Fruit fly (Drosophila melanogaster): ENCODE results near the gene Reph.

The Reph gene

DNA sequence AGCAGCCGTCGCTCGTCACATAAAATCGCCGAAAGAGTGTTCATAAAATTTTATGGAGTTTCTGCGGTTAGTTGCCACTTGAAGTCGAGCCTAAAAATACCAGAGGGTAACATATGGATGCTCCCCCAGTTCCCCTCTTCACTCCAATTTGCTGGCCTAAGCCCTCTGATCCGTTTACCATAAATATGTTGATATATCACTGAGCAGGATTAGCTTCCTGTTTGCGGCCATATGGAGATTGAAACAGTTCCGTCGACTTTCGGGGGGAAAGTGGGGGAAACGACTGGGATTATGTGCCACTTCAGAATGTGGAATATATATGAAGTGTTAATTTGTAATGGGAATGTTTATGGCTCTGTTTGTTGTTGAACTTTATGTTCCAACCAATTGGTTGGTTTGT, 10.8 kb downstream of the Reph start:
- TF ChIP-seq fd96Ca (GFP tag; IDR thresholded peaks at IDR 0.05) (no peak), CG12605 (GFP tag; IDR thresholded peaks at IDR 0.05) (no peak), CG32121 (GFP tag; IDR thresholded peaks at IDR 0.05) (no peak), CG4496 (GFP tag; IDR thresholded peaks at IDR 0.05) (no peak), Pif1A (GFP tag; optimal IDR thresholded peaks at IDR 0.05) (no peak), Snoo (tag; optimal IDR thresholded peaks at IDR 0.05) (no peak), rn (GFP tag; IDR thresholded peaks at IDR 0.05) (no peak), CG8301 (tag; optimal IDR thresholded peaks at IDR 0.05) (no peak), EcR (GFP tag; optimal IDR thresholded peaks at IDR 0.05) (no peak), Pif1B (GFP tag; optimal IDR thresholded peaks at IDR 0.05) (no peak), CG10348 (GFP tag; IDR thresholded peaks at IDR 0.05) (no peak)

DNA sequence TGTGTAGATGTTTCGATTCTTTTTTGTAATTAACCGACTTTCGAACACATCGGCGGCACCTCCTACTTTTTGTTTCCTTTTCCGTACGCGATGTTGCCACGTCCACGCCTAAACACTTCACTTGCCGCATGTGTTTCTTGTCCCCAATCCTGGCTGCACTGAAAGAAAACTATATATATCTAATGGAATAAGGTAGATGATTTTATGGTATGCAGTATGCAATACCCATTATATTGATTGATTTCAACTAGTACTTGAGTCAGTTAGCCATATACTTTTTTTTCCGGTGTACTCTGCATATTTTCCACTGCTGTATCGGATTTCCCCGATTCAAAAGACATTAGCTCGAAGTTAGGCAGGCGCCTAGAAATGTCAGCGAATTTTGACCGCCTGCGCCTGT, 15.6 kb downstream of the Reph start:
- TF ChIP-seq rn (GFP tag; IDR thresholded peaks at IDR 0.05), result no peak
- TF ChIP-seq EcR (GFP tag; optimal IDR thresholded peaks at IDR 0.05), result no peak
- TF ChIP-seq Pif1B (GFP tag; optimal IDR thresholded peaks at IDR 0.05), result no peak
- TF ChIP-seq CG10348 (GFP tag; IDR thresholded peaks at IDR 0.05), result no peak
- no peak for TF ChIP-seq CG32121 (GFP tag; IDR thresholded peaks at IDR 0.05)
- no peak for TF ChIP-seq CG8301 (tag; optimal IDR thresholded peaks at IDR 0.05)
- no peak for TF ChIP-seq fd96Ca (GFP tag; IDR thresholded peaks at IDR 0.05)
- TF ChIP-seq CG4496 (GFP tag; IDR thresholded peaks at IDR 0.05), result no peak
- TF ChIP-seq D1 (tag; optimal IDR thresholded peaks at IDR 0.05), result no peak
- TF ChIP-seq CG13204 (GFP tag; optimal IDR thresholded peaks at IDR 0.05), result no peak
- no peak for TF ChIP-seq gl (tag; optimal IDR thresholded peaks at IDR 0.05)
- TF ChIP-seq CG14655 (GFP tag; optimal IDR thresholded peaks at IDR 0.05), result no peak
- no peak for TF ChIP-seq CG15710 (tag; optimal IDR thresholded peaks at IDR 0.05)
- TF ChIP-seq CG17806 (tag; optimal IDR thresholded peaks at IDR 0.05), result no peak
- no peak for TF ChIP-seq Ets98B (GFP tag; IDR thresholded peaks at IDR 0.05)
- TF ChIP-seq CG12605 (GFP tag; IDR thresholded peaks at IDR 0.05), result no peak

DNA sequence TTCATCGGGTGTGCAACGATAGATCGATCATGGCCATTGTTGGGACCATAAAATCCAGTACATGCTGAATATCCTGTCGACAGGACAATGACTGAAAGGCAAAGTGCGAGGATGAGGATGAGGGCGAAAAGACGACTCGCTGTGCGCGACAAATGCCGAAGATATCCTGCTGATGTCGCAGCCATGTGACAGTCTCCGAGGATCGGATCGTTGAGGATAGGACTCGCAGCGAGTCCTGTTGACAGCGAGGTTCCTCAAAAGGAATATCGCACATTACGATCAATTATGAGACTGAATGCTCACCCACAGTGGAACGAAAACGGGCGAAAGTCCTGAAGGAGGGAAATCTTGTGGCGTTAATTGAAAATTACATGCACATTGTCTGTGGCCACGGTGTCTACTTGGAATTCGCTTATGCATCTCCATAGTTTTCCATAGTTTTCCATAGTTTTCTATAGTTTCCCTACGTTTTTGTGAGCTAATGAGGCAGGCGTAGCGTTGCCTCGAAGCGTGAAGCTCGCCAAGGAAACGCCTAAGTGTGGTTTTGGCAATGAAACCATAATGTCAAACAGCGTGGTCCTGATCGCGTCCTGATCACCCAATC, 19.2 kb downstream of the Reph start:
- TF ChIP-seq CG32121 (GFP tag; IDR thresholded peaks at IDR 0.05) (no peak), CG8159 (tag; optimal IDR thresholded peaks at IDR 0.05) (no peak), Snoo (tag; optimal IDR thresholded peaks at IDR 0.05) (no peak), CG8301 (tag; optimal IDR thresholded peaks at IDR 0.05) (no peak), CG13204 (GFP tag; optimal IDR thresholded peaks at IDR 0.05) (no peak), CG15710 (tag; optimal IDR thresholded peaks at IDR 0.05) (no peak)

DNA sequence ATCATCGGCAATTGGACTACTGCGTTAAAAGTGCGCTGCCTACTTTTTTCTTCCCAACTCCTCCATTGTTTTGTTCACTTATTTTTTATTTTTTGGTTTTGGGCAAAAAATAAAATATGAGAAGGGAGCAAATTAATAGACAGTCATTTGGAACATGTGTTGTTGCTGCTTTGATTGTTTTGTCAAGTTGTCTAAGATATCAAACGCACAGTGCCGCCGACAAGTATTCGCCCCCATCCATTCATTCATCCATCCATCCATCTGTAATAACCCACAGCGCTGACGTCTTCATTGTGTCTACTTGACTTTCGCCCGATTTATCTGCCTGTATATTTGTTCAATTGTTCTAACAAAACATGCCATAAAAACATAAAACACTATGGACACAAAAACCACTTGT, 20.5 kb downstream of the Reph start:
- no peak for TF ChIP-seq CG15710 (tag; optimal IDR thresholded peaks at IDR 0.05)
- TF ChIP-seq Pif1B (GFP tag; optimal IDR thresholded peaks at IDR 0.05), result no peak
- TF ChIP-seq CG4496 (GFP tag; IDR thresholded peaks at IDR 0.05), result no peak
- TF ChIP-seq CG17806 (tag; optimal IDR thresholded peaks at IDR 0.05), result no peak
- no peak for TF ChIP-seq Pif1A (GFP tag; optimal IDR thresholded peaks at IDR 0.05)
- TF ChIP-seq CG13204 (GFP tag; optimal IDR thresholded peaks at IDR 0.05), result no peak
- no peak for TF ChIP-seq EcR (GFP tag; optimal IDR thresholded peaks at IDR 0.05)
- no peak for TF ChIP-seq Ets98B (GFP tag; IDR thresholded peaks at IDR 0.05)
- no peak for TF ChIP-seq Snoo (tag; optimal IDR thresholded peaks at IDR 0.05)
- TF ChIP-seq CG9948 (tag; optimal IDR thresholded peaks at IDR 0.05), result no peak

DNA sequence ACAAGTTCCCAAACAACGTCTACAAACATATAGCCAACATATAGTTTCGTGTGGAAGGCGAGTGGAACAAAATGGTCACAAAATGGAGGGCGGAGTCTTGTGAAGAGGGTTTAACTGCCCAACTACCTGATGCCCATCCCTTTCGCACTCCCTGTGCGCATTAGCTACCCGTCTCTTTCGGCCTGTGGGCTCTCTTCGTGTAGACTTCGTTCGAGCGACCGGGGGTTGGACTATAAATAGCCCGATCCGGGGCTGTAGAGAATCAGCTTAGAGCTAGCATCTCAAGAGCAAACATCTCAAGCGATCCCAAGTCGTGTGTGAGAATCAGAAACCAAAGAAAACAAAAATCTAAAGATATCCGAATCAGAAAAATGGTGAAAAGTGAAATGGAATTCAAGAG, 22.1 kb downstream of the Reph start, which contains the start of gene slp1:
Gene slp1, plus strand, starts transcription at position 263 of the 400 bp plus-strand sequence.
- no peak for TF ChIP-seq CG9948 (tag; optimal IDR thresholded peaks at IDR 0.05)
- no peak for TF ChIP-seq rn (GFP tag; IDR thresholded peaks at IDR 0.05)
- TF ChIP-seq CG4496 (GFP tag; IDR thresholded peaks at IDR 0.05), result no peak
- no peak for TF ChIP-seq CG13204 (GFP tag; optimal IDR thresholded peaks at IDR 0.05)

DNA sequence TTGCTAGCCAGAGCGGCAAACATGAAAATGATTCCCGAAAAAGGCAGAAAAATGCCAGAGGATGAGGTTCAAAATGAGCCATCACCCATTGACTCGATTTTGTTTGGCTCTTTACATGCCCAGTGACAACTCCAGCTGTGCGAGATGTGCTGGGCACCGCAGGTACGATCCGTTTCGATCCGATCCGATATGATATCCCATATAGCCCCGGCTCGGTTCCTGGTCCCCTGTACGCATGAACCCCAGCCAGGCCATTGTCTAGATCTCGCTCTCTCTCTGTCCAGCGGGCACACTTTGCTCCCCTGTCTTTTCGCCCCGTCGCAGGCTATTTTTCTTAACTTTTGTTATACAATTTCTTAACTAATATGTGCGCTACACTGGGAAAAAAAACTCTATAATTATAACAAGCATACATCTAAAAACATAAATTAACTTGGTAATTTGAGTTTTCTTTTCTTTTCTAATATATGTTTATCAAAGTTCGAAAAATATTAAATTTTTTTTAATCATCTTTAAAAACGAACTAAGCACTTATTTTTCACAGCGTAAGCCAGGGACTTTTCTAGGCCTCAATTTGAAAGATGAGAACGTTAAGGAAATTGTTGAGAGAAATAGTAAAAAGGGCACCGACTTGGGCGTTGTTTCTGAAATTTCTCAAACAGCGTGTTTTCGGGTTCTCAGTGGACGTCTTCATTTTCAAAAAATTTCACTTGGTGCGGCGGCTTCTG, 24.2 kb downstream of the Reph start:
- no peak for TF ChIP-seq CG12605 (GFP tag; IDR thresholded peaks at IDR 0.05)
- no peak for TF ChIP-seq CG9948 (tag; optimal IDR thresholded peaks at IDR 0.05)
- TF ChIP-seq gl (tag; optimal IDR thresholded peaks at IDR 0.05), result no peak
- no peak for TF ChIP-seq CG8301 (tag; optimal IDR thresholded peaks at IDR 0.05)
- no peak for TF ChIP-seq CG17806 (tag; optimal IDR thresholded peaks at IDR 0.05)
- TF ChIP-seq D1 (tag; optimal IDR thresholded peaks at IDR 0.05), result no peak
- TF ChIP-seq Pif1A (GFP tag; optimal IDR thresholded peaks at IDR 0.05), result no peak
- TF ChIP-seq CG14655 (GFP tag; optimal IDR thresholded peaks at IDR 0.05), result no peak
- no peak for TF ChIP-seq Pif1B (GFP tag; optimal IDR thresholded peaks at IDR 0.05)
- no peak for TF ChIP-seq CG32121 (GFP tag; IDR thresholded peaks at IDR 0.05)
- TF ChIP-seq fd96Ca (GFP tag; IDR thresholded peaks at IDR 0.05), result no peak
- TF ChIP-seq CG15710 (tag; optimal IDR thresholded peaks at IDR 0.05), result no peak
- TF ChIP-seq EcR (GFP tag; optimal IDR thresholded peaks at IDR 0.05), result no peak
- no peak for TF ChIP-seq CG13204 (GFP tag; optimal IDR thresholded peaks at IDR 0.05)
- TF ChIP-seq CG4496 (GFP tag; IDR thresholded peaks at IDR 0.05), result no peak

DNA sequence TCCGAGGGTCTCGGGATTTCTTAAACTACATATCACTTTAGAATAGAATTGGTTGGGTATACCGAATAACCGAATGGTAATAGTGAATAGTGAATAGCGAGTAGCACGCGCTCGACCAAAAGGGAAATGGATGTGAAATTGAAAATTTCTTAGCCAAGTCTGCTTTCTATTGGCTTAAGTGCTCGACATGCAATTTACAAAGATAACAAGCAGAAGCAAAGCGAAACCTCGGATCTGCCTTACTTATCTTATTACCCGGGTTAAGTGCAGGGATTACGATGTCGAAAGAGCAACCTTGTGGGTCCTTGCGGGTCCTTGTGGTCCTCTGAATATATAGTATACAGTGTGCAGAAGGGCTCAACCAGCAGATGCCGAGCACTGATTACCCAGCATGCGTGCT, 25.9 kb downstream of the Reph start:
- TF ChIP-seq CG14655 (GFP tag; optimal IDR thresholded peaks at IDR 0.05), result no peak
- no peak for TF ChIP-seq CG8159 (tag; optimal IDR thresholded peaks at IDR 0.05)
- no peak for TF ChIP-seq rn (GFP tag; IDR thresholded peaks at IDR 0.05)
- no peak for TF ChIP-seq CG17806 (tag; optimal IDR thresholded peaks at IDR 0.05)
- TF ChIP-seq gl (tag; optimal IDR thresholded peaks at IDR 0.05), result no peak
